Fruit fly (Drosophila melanogaster) whole organism, pupa: Measurements from ENCODE around the gene mil.
A peak's percentile ranks its signal among the peaks of the same experiment; 100 is the strongest.

Experiments
- CG10348 ChIP-seq: fragments of 200-800 bp; sonication (Bioruptor generic); IDR thresholded peaks from 2 replicates; pipeline ENCODE4 v1.3.6; 2022; ENCODE audit warnings: missing biosample characterization, missing genetic modification characterization
- CG12605 ChIP-seq: fragments of 200-800 bp; sonication (Bioruptor generic); IDR thresholded peaks from 2 replicates; pipeline ENCODE4 v1.3.6; 2022; ENCODE audit warnings: missing biosample characterization, missing genetic modification characterization
- CG13204 ChIP-seq: fragments of 200-800 bp; sonication (Bioruptor generic); optimal IDR thresholded peaks from 2 replicates; lab custom pipeline; 2018; ENCODE audit warnings: missing biosample characterization, mild to moderate bottlenecking, missing genetic modification characterization, moderate library complexity
- CG14655 ChIP-seq: fragments of 200-800 bp; sonication (Bioruptor generic); optimal IDR thresholded peaks from 3 replicates; lab custom pipeline; 2017; ENCODE audit warnings: mild to moderate bottlenecking, missing biosample characterization, missing genetic modification reagents, missing genetic modification characterization
- CG15710 ChIP-seq: fragments of 200-800 bp; sonication (Bioruptor generic); optimal IDR thresholded peaks from 2 replicates; lab custom pipeline; 2018; ENCODE audit warnings: missing biosample characterization, mild to moderate bottlenecking, missing genetic modification characterization, moderate library complexity
- CG17806 ChIP-seq: fragments of 200-800 bp; sonication (Bioruptor generic); optimal IDR thresholded peaks from 2 replicates; lab custom pipeline; 2018; ENCODE audit warnings: missing biosample characterization, mild to moderate bottlenecking, missing genetic modification characterization, moderate library complexity
- CG32121 ChIP-seq: fragments of 200-800 bp; sonication (Bioruptor generic); IDR thresholded peaks from 2 replicates; pipeline ENCODE4 v1.3.6; 2022; ENCODE audit warnings: missing biosample characterization, missing genetic modification characterization
- CG34367 ChIP-seq: fragments of 200-800 bp; sonication (Bioruptor generic); optimal IDR thresholded peaks from 2 replicates; lab custom pipeline; 2018; ENCODE audit warnings: missing biosample characterization, mild to moderate bottlenecking, missing genetic modification characterization
- CG4496 ChIP-seq: fragments of 200-800 bp; sonication (Bioruptor generic); IDR thresholded peaks from 3 replicates; pipeline ENCODE4 v1.3.6; 2022; ENCODE audit warnings: missing biosample characterization, missing genetic modification characterization
- CG8159 ChIP-seq: fragments of 200-800 bp; sonication (Bioruptor generic); optimal IDR thresholded peaks from 3 replicates; lab custom pipeline; 2018; ENCODE audit warnings: missing biosample characterization, mild to moderate bottlenecking, missing genetic modification characterization, moderate library complexity
- CG8301 ChIP-seq: fragments of 200-800 bp; sonication (Bioruptor generic); optimal IDR thresholded peaks from 2 replicates; lab custom pipeline; 2018; ENCODE audit warnings: missing biosample characterization, mild to moderate bottlenecking, missing genetic modification characterization
- CG9948 ChIP-seq: fragments of 200-800 bp; sonication (Bioruptor generic); optimal IDR thresholded peaks from 2 replicates; lab custom pipeline; 2018; ENCODE audit warnings: missing biosample characterization, mild to moderate bottlenecking, missing genetic modification characterization, moderate library complexity
- D1 ChIP-seq: fragments of 200-800 bp; sonication (Bioruptor generic); optimal IDR thresholded peaks from 2 replicates; lab custom pipeline; 2018; ENCODE audit warnings: missing biosample characterization, mild to moderate bottlenecking, missing genetic modification characterization, moderate library complexity
- EcR ChIP-seq: fragments of 200-800 bp; sonication (Bioruptor generic); optimal IDR thresholded peaks from 3 replicates; lab custom pipeline; 2019; ENCODE audit warnings: missing biosample characterization, missing genetic modification characterization, mild to moderate bottlenecking, moderate library complexity, missing genetic modification reagents
- Ets98B ChIP-seq: fragments of 200-800 bp; sonication (Bioruptor generic); IDR thresholded peaks from 2 replicates; pipeline ENCODE4 v1.3.6; 2022; ENCODE audit warnings: missing biosample characterization, missing genetic modification characterization
- Pif1A ChIP-seq: fragments of 200-800 bp; sonication (Bioruptor generic); optimal IDR thresholded peaks from 3 replicates; lab custom pipeline; 2016; ENCODE audit warnings: missing biosample characterization, missing genetic modification characterization
- Pif1B ChIP-seq: fragments of 200-800 bp; sonication (Bioruptor generic); optimal IDR thresholded peaks from 3 replicates; lab custom pipeline; 2016; ENCODE audit warnings: missing biosample characterization, missing genetic modification characterization
- Snoo ChIP-seq: fragments of 200-800 bp; sonication (Bioruptor generic); optimal IDR thresholded peaks from 3 replicates; lab custom pipeline; 2017; ENCODE audit warnings: missing biosample characterization, mild to moderate bottlenecking, missing genetic modification characterization, inconsistent platforms
- fd96Ca ChIP-seq: fragments of 200-800 bp; sonication (Bioruptor generic); IDR thresholded peaks from 3 replicates; pipeline ENCODE4 v1.3.6; 2022; ENCODE audit warnings: missing biosample characterization, missing genetic modification characterization
- gl ChIP-seq: fragments of 200-800 bp; sonication (Bioruptor generic); optimal IDR thresholded peaks from 2 replicates; lab custom pipeline; 2018; ENCODE audit warnings: missing biosample characterization, mild to moderate bottlenecking, missing genetic modification characterization
- rn ChIP-seq: fragments of 200-800 bp; sonication (Bioruptor generic); IDR thresholded peaks from 2 replicates; pipeline ENCODE4 v1.3.6; 2022; ENCODE audit warnings: missing biosample characterization, missing genetic modification characterization

Gene mil

dm6 chr3R:27925000-27925970 lies 13.0 kb downstream of the mil start, which contains the start of gene mino:
Gene mino, plus strand, starts transcription at chr3R:27925191.
- TF ChIP-seq CG34367 (tag; lab: Kevin White, UChicago): no peak
- no peak for TF ChIP-seq fd96Ca (GFP tag; lab: Robert Waterston, UW)
- TF ChIP-seq CG8159: no peak
- TF ChIP-seq Pif1A: peak; percentile 27
- no peak for TF ChIP-seq D1 (tag; lab: Kevin White, UChicago)
- TF ChIP-seq Pif1B: peak; percentile 23
- no peak for TF ChIP-seq CG17806 (tag; lab: Kevin White, UChicago)
- TF ChIP-seq CG4496 (GFP tag; lab: Robert Waterston, UW): no peak
- no peak for TF ChIP-seq CG15710
- peak; percentile 45; the same call in 1 of the 2 replicates for TF ChIP-seq CG32121 (GFP tag; lab: Robert Waterston, UW)
- no peak for TF ChIP-seq CG9948 (tag; lab: Kevin White, UChicago)
- TF ChIP-seq CG12605 (GFP tag; lab: Robert Waterston, UW): peak; percentile 28
- TF ChIP-seq CG14655 (GFP tag; lab: Kevin White, UChicago): no peak
- TF ChIP-seq rn (GFP tag; lab: Robert Waterston, UW): no peak
- TF ChIP-seq CG8301 (tag; lab: Kevin White, UChicago): no peak
- peak; percentile 25; the same call in 1 of the 2 replicates for TF ChIP-seq Ets98B
- TF ChIP-seq gl (tag; lab: Kevin White, UChicago): peak; percentile 79
- no peak for TF ChIP-seq CG10348 (GFP tag; lab: Robert Waterston, UW)
- peak; percentile 95 for TF ChIP-seq CG13204 (GFP tag; lab: Kevin White, UChicago)
- TF ChIP-seq Snoo (tag; lab: Kevin White, UChicago): no peak
- TF ChIP-seq, all 21 proteins: peak for 7

DNA sequence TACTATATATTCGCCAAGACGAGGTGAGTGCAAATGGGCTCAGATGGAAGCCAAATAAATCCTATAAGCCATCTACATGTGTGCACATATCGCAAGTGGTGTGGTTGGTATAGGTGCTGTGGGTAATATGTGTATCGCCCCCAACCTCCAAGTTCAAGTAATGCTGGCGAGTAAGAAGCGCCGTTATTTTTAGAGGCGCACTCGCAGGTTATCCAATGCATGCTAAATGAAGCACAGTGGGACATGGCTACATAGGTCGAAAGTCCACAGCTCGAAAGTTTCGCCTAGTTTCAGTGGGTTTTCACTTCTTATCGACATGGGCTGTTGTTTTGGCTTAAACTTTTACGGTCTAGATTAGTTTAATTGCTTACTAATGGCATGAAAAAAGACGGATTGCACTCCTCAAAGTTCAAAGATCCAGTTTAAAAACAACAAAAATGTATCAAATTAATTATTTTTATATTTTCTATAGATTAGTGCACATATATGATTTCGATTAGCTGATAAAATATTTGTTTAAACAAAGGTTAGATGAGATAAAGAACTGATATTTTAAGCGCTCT lies 13.8 kb downstream of the mil start:
- TF ChIP-seq Ets98B: no peak; the same call in 1 of the 2 replicates
- 0 out of 2 replicates have a peak, but pooled peaks have one; percentile 24 for TF ChIP-seq rn (GFP tag; lab: Robert Waterston, UW)
- peak; percentile 44 for TF ChIP-seq CG8159
- TF ChIP-seq CG4496 (GFP tag; lab: Robert Waterston, UW): peak; percentile 6; the same call in 1 of the 3 replicates
- TF ChIP-seq CG15710: peak; percentile 10
- peak; percentile 5 for TF ChIP-seq CG8301 (tag; lab: Kevin White, UChicago)
- peak; percentile 42 for TF ChIP-seq EcR (GFP tag; lab: Kevin White, UChicago)
- no peak for TF ChIP-seq CG10348 (GFP tag; lab: Robert Waterston, UW)
- TF ChIP-seq CG14655 (GFP tag; lab: Kevin White, UChicago): peak; percentile 42

- TF ChIP-seq EcR (GFP tag; lab: Kevin White, UChicago): peak; percentile 62
- no peak; the same call in 1 of the 2 replicates for TF ChIP-seq CG32121 (GFP tag; lab: Robert Waterston, UW)
- TF ChIP-seq CG8301 (tag; lab: Kevin White, UChicago): no peak
- no peak for TF ChIP-seq Snoo (tag; lab: Kevin White, UChicago)
- no peak for TF ChIP-seq Pif1B
- TF ChIP-seq CG13204 (GFP tag; lab: Kevin White, UChicago): no peak
- no peak for TF ChIP-seq D1 (tag; lab: Kevin White, UChicago)
- TF ChIP-seq CG34367 (tag; lab: Kevin White, UChicago): no peak
Observed at dm6 chr3R:27926738-27927215, 14.5 kb downstream of the mil start.

DNA sequence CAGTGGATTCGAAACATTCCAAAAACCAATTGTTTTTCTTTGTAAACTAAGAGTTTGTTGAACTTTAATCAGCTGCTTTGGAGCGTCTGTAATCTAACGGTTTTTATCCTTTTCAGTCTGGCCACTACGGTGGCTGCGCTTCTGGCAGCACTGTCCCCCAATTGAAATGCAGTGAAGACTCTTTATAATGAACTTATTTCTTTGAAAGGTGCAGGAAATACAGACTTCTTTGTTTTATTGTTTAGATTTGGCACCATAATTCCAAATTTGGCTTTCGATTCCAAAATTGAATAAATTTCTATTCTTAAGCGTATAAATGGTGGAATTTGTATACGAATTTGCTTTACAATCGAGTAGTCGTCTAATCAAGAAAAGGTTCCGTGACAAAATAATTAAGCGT lies 15.9 kb downstream of the mil start, which contains the start of gene nenya:
Gene nenya, minus strand, starts transcription at position 35 of the 400 bp plus-strand sequence.
- TF ChIP-seq gl (tag; lab: Kevin White, UChicago) (no peak), CG15710 (no peak), EcR (GFP tag; lab: Kevin White, UChicago) (peak; percentile 60), Snoo (tag; lab: Kevin White, UChicago) (no peak), CG10348 (GFP tag; lab: Robert Waterston, UW) (no peak), CG8301 (tag; lab: Kevin White, UChicago) (no peak)

dm6 chr3R:27928984-27929924 lies 17.0 kb downstream of the mil start:
- TF ChIP-seq CG12605 (GFP tag; lab: Robert Waterston, UW): no peak
- peak; percentile 58 for TF ChIP-seq EcR (GFP tag; lab: Kevin White, UChicago)
- TF ChIP-seq gl (tag; lab: Kevin White, UChicago): peak; percentile 17
- TF ChIP-seq fd96Ca (GFP tag; lab: Robert Waterston, UW): no peak
- TF ChIP-seq CG4496 (GFP tag; lab: Robert Waterston, UW): 0 out of 3 replicates have a peak, but pooled peaks have one; percentile 18
- no peak for TF ChIP-seq CG17806 (tag; lab: Kevin White, UChicago)
